Worm (Caenorhabditis elegans): ENCODE data around the gene C16C4.17.
"Not testable (repeated sequence)": the region's sequence is repeated elsewhere in the genome, so short reads cannot be mapped to it uniquely, and the experiment has no call there.

The C16C4.17 gene

DNA sequence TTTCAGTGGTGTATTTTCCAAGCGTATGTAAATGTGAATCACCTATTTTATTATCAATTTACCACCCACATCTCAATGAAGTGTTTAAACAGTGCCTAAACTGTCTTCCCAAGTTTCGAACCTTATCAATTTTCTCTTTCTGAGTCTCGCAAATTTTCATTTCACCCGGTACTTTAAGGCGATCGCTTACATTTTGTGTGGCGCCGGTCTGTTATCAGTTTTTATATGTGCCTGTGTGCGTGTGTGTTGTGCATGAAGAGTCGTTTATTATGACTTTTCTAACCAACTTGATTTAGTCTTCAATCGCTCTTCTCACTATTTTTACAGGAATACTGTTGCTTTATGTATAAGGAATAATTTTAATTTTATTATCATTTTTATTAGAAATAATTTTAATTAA is 40.8 kb upstream of the C16C4.17 start:
- TF ChIP-seq elt-2 (tag; optimal IDR thresholded peaks at IDR 0.05) = peak; percentile 62

DNA sequence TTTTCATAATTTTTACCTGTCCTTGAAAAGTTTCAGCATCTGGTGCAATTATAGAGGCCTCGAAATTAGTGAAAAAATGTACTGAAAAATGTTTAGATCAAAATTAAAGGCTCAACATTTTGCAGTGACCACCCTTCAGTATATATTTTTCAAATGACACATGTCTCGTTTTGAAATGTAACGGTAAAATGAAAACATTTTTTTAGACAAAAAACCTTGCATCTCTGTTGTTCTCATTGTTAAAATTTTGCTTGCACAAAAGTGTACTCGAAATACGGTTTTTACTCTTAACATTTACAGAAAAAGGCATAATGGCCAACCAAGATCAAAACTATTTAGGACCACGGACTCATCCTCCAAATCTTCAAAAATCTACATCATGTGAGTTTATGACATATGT is 40.0 kb upstream of the C16C4.17 start, which contains the start of gene math-41:
Gene math-41, plus strand, starts transcription at position 301 of the 400 bp plus-strand sequence.
- TF ChIP-seq grh-1 (GFP tag; IDR thresholded peaks at IDR 0.05); efl-1 (optimal IDR thresholded peaks at IDR 0.05); efl-1 (GFP tag; optimal IDR thresholded peaks at IDR 0.05 in 1 of 2); Y116A8C.19 (tag; optimal IDR thresholded peaks at IDR 0.05; ENCODE audit: borderline replicate concordance): not testable (repeated sequence)

DNA sequence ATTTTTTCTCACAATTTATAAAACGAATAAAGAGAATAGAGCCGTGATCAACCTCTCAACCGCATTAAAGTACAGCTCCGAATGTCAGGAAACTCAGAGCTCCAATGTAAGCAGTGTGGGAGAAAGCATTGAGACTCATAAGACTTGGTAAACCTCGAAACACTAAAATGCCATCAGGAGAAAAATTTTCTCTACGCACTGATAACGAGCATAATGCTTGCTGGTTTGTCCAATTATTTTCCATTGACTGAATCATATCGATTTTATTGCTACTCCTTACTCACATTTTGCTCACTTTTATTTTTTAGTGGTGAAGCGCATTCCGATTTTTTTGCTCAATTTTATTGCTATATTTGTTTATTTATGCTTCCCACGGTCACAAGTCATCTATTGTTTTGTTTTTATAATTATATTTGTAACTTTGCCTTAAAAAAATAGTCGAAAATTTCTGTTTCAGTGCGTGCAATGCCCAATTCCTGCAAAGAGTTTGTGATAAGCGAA is 34.1 kb upstream of the C16C4.17 start, which contains the start of gene math-40:
Gene math-40, plus strand, starts transcription at position 451 of the 501 bp plus-strand sequence.
- TF ChIP-seq efl-1 (optimal IDR thresholded peaks at IDR 0.05) = no peak
- TF ChIP-seq efl-1 (GFP tag; optimal IDR thresholded peaks at IDR 0.05 in 1 of 2) = peak in 1 of 2 experiments; percentile 18
- no peak for TF ChIP-seq sup-37 (GFP tag; optimal IDR thresholded peaks at IDR 0.05)
- TF ChIP-seq unc-30 (tag; optimal IDR thresholded peaks at IDR 0.05) = no peak
- peak; percentile 26 for TF ChIP-seq elt-2 (tag; optimal IDR thresholded peaks at IDR 0.05)

DNA sequence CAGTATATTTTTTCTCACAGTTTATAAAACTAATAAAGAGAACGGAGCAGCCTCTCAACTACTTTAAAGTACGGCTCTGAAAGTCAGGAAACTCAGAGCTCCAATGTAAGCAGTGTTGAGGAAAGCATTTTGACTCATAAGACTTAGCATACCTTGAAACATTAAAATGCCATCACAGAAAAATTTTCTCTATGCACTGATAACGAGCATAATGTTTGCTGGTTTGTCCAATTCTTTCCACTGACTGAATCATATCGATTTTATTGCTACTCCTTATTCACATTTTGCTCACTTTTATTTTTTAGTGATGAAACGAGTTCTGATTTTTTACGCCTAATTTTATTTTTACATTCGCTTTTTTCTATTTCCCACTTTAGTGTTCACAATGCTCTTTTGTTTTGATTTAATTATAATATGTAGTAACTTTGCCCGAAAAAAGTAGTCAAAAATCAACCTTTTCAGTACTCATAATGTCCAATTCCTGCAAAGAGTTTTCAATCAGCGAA is 32.4 kb upstream of the C16C4.17 start, which contains the start of gene math-39:
Gene math-39, plus strand, starts transcription at position 456 of the 506 bp plus-strand sequence.
- TF ChIP-seq jun-1 (tag; optimal IDR thresholded peaks at IDR 0.05) (no peak), aha-1 (tag; optimal IDR thresholded peaks at IDR 0.05) (no peak), hpl-2 (GFP tag; optimal IDR thresholded peaks at IDR 0.05) (no peak), lin-14 (GFP tag; optimal IDR thresholded peaks at IDR 0.05) (no peak), sptf-1 (tag; optimal IDR thresholded peaks at IDR 0.05) (no peak), nhr-90 (tag; optimal IDR thresholded peaks at IDR 0.05; ENCODE audit: poor library complexity) (no peak), alr-1 (tag; optimal IDR thresholded peaks at IDR 0.05; ENCODE audit: borderline replicate concordance) (no peak), mep-1 (tag; optimal IDR thresholded peaks at IDR 0.05) (no peak), unc-62 (GFP tag; optimal IDR thresholded peaks at IDR 0.05) (no peak), ceh-88 (GFP tag; IDR thresholded peaks at IDR 0.05) (no peak), ceh-90 (tag; optimal IDR thresholded peaks at IDR 0.05) (no peak), nhr-237 (tag; optimal IDR thresholded peaks at IDR 0.05) (no peak), nhr-71 (tag; optimal IDR thresholded peaks at IDR 0.05) (no peak), ets-5 (GFP tag; IDR thresholded peaks at IDR 0.05) (no peak), nhr-19 (GFP tag; conservative IDR thresholded peaks at IDR 0.05) (no peak), elt-3 (tag; optimal IDR thresholded peaks at IDR 0.05) (no peak)

DNA sequence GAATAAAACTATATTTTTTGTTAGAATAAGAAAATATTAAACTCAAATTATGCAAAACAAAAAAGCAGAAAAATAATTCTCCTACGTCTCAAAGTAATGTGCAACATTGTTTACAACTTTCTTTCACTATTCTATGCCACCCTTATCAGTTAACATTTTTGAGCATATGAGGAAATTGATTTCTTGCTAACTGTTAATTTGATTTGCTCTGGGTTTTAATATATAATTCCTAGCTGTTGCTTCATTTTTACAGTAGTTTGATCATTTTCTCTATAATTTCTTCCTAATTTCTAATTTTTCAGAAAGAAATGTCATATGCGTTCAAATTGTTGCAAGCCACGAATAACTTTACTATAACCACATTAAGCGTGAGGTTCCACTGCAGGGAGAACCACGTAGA is 28.2 kb upstream of the C16C4.17 start, which contains the start of gene T08E11.1:
Gene T08E11.1, plus strand, starts transcription at position 301 of the 400 bp plus-strand sequence.
- TF ChIP-seq pag-3 (tag; optimal IDR thresholded peaks at IDR 0.05; ENCODE audit: borderline replicate concordance, insufficient read depth) (no peak), nhr-19 (GFP tag; conservative IDR thresholded peaks at IDR 0.05) (no peak), tbx-2 (tag; optimal IDR thresholded peaks at IDR 0.05) (no peak), hlh-4 (tag; optimal IDR thresholded peaks at IDR 0.05) (no peak), elt-2 (tag; optimal IDR thresholded peaks at IDR 0.05) (peak; percentile 47), efl-3 (GFP tag; optimal IDR thresholded peaks at IDR 0.05) (no peak), skn-1 (tag; optimal IDR thresholded peaks at IDR 0.05) (no peak), sup-37 (GFP tag; optimal IDR thresholded peaks at IDR 0.05) (no peak), nhr-90 (tag; optimal IDR thresholded peaks at IDR 0.05; ENCODE audit: poor library complexity) (no peak)

DNA sequence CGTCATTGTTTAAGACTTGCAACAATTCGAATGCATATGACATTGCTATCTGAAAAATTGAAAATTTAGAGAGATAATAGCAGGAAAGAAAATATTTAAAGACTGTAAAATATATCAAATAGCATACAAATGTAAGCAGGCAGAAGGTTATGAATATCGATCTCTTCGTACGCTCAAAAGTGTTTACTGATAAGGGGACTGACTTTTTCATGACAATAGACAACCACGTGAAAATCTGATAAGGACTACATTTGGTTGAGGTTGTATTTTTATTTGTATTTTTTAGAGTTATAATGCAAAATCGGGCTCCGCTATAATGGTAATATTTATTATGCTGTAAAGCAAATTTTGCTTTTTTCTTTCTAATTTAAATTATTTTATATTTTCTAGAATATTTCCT is 21.5 kb upstream of the C16C4.17 start, which contains the start of the genes C52E2.5 and C52E2.4:
Gene C52E2.5, minus strand, starts transcription at position 43 of the 400 bp plus-strand sequence.
Gene C52E2.4, plus strand, starts transcription at position 252 of the 400 bp plus-strand sequence.
- TF ChIP-seq elt-2 (tag; optimal IDR thresholded peaks at IDR 0.05) (peak; percentile 96), mef-2 (tag; optimal IDR thresholded peaks at IDR 0.05) (no peak), pqm-1 (tag; optimal IDR thresholded peaks at IDR 0.05) (peak; percentile 16), efl-1 (optimal IDR thresholded peaks at IDR 0.05) (no peak), efl-1 (GFP tag; optimal IDR thresholded peaks at IDR 0.05 in 1 of 2) (peak in 1 of 2 experiments; percentile 16), tlp-1 (tag; optimal IDR thresholded peaks at IDR 0.05) (peak; percentile 45), lin-35 (GFP tag; optimal IDR thresholded peaks at IDR 0.05) (peak in 1 of 2 experiments; percentile 34), C34B4.2 (tag; optimal IDR thresholded peaks at IDR 0.05) (no peak), egl-13 (tag; optimal IDR thresholded peaks at IDR 0.05) (peak; percentile 5), nhr-19 (GFP tag; conservative IDR thresholded peaks at IDR 0.05) (no peak)
